Worm (Caenorhabditis elegans): Measurements from ENCODE around the gene C08F8.6.

DNA sequence TGAATTAATAATTGTTTCAGACTA is 38.9 kb downstream of the C08F8.6 start, which contains the start of gene swsn-4:
- TF ChIP-seq ztf-29 (GFP tag; IDR thresholded peaks at IDR 0.05): no peak
- no peak for TF ChIP-seq med-1 (GFP tag; optimal IDR thresholded peaks at IDR 0.05; ENCODE audit: insufficient read depth)
- no peak for TF ChIP-seq T22C8.4 (GFP tag; IDR thresholded peaks at IDR 0.05)
- TF ChIP-seq cog-1 (tag; optimal IDR thresholded peaks at IDR 0.05): no peak
- TF ChIP-seq klf-2 (GFP tag; conservative IDR thresholded peaks at IDR 0.05): no peak
- TF ChIP-seq flt-1 (GFP tag; IDR thresholded peaks at IDR 0.05): no peak
- TF ChIP-seq tab-1 (GFP tag; IDR thresholded peaks at IDR 0.05): no peak
